Fruit fly (Drosophila melanogaster): ENCODE data around the gene ari-1.

ari-1 gene

dm6 chrX:18151323-18151722 is 13.7 kb upstream of the ari-1 start:
- TF ChIP-seq CG9139 (GFP tag; optimal IDR thresholded peaks at IDR 0.05) (no peak), fd59A (GFP tag; optimal IDR thresholded peaks at IDR 0.05) (no peak), CG8319 (GFP tag; optimal IDR thresholded peaks at IDR 0.05) (no peak), Eip78C (GFP tag) (no peak), Sox15 (GFP tag; optimal IDR thresholded peaks at IDR 0.05) (no peak), CG11902 (GFP tag; optimal IDR thresholded peaks at IDR 0.05) (no peak), CG10669 (GFP tag; optimal IDR thresholded peaks at IDR 0.05) (no peak), fd85E (GFP tag; optimal IDR thresholded peaks at IDR 0.05) (no peak), Sox14 (GFP tag; optimal IDR thresholded peaks at IDR 0.05) (no peak), CG6854 (GFP tag; optimal IDR thresholded peaks at IDR 0.05) (no peak), Lpt (GFP tag; optimal IDR thresholded peaks at IDR 0.05) (no peak), Blimp-1 (GFP tag; optimal IDR thresholded peaks at IDR 0.05) (no peak), CG6163 (GFP tag; IDR thresholded peaks at IDR 0.05) (no peak), acj6 (GFP tag; optimal IDR thresholded peaks at IDR 0.05) (no peak), Smox (GFP tag; optimal IDR thresholded peaks at IDR 0.05) (no peak), lz (GFP tag; optimal IDR thresholded peaks at IDR 0.05) (no peak)

dm6 chrX:18149292-18149691 is 11.7 kb upstream of the ari-1 start:
- TF ChIP-seq Blimp-1 (GFP tag; optimal IDR thresholded peaks at IDR 0.05) = no peak
- no peak for TF ChIP-seq dac (GFP tag; optimal IDR thresholded peaks at IDR 0.05)
- no peak for TF ChIP-seq CG6163 (GFP tag; IDR thresholded peaks at IDR 0.05)
- no peak for TF ChIP-seq CG9139 (GFP tag; optimal IDR thresholded peaks at IDR 0.05)
- TF ChIP-seq CG31627 (GFP tag; optimal IDR thresholded peaks at IDR 0.05) = no peak
- no peak for TF ChIP-seq salr (GFP tag; optimal IDR thresholded peaks at IDR 0.05)
- TF ChIP-seq CG34406 (GFP tag; optimal IDR thresholded peaks at IDR 0.05) = no peak
- TF ChIP-seq Hr4 (GFP tag; optimal IDR thresholded peaks at IDR 0.05) = no peak
- TF ChIP-seq Ets96B (tag; optimal IDR thresholded peaks at IDR 0.05) = no peak
- no peak for TF ChIP-seq Sox14 (GFP tag; optimal IDR thresholded peaks at IDR 0.05)
- no peak for TF ChIP-seq eg (GFP tag; IDR thresholded peaks at IDR 0.05)

- TF ChIP-seq CG15336 (GFP tag; IDR thresholded peaks at IDR 0.05) (no peak), ss (GFP tag; optimal IDR thresholded peaks at IDR 0.05) (no peak), CG11762 (GFP tag; optimal IDR thresholded peaks at IDR 0.05; ENCODE audit: insufficient read depth) (no peak), svp (GFP tag) (peak; percentile 6), fkh (GFP tag; optimal IDR thresholded peaks at IDR 0.05) (peak; percentile 29), acj6 (GFP tag; optimal IDR thresholded peaks at IDR 0.05) (no peak)
These were observed 3.5 kb upstream of the ari-1 start for dm6 chrX:18140932-18141587.

- TF ChIP-seq Smox (GFP tag; optimal IDR thresholded peaks at IDR 0.05) (no peak), Eip78C (GFP tag) (peak; percentile 60), svp (GFP tag) (peak; percentile 68)
These were observed 2.4 kb upstream of the ari-1 start for dm6 chrX:18139950-18140349.

dm6 chrX:18138297-18138696 is 713 bp upstream of the ari-1 start, which contains the start of gene CG43229:
Gene CG43229 (plus strand): TSS chrX:18138542.
- TF ChIP-seq dac (GFP tag; optimal IDR thresholded peaks at IDR 0.05) = no peak
- TF ChIP-seq CG4318 (GFP tag; optimal IDR thresholded peaks at IDR 0.05) = no peak
- TF ChIP-seq Sox102F (GFP tag; optimal IDR thresholded peaks at IDR 0.05) = no peak
- TF ChIP-seq Eip78C (GFP tag) = peak; percentile 26

dm6 chrX:18136059-18136458 is 1.5 kb downstream of the ari-1 start:
- TF ChIP-seq Eip93F (GFP tag; optimal IDR thresholded peaks at IDR 0.05) (no peak), lz (GFP tag; optimal IDR thresholded peaks at IDR 0.05) (peak; percentile 37), Blimp-1 (GFP tag; optimal IDR thresholded peaks at IDR 0.05) (no peak), Ets96B (tag; optimal IDR thresholded peaks at IDR 0.05) (no peak), svp (GFP tag) (peak; percentile 40), Gug (GFP tag; IDR thresholded peaks at IDR 0.05) (peak; percentile 32; the same call in 1 of the 2 replicates), Met (GFP tag; optimal IDR thresholded peaks at IDR 0.05) (peak; percentile 14), topi (GFP tag; optimal IDR thresholded peaks at IDR 0.05) (peak; percentile 17), CG15336 (GFP tag; IDR thresholded peaks at IDR 0.05) (peak; percentile 65), CG34406 (GFP tag; optimal IDR thresholded peaks at IDR 0.05) (peak; percentile 16), fd85E (GFP tag; optimal IDR thresholded peaks at IDR 0.05) (no peak), CG11762 (GFP tag; optimal IDR thresholded peaks at IDR 0.05; ENCODE audit: insufficient read depth) (no peak), CG10631 (GFP tag; optimal IDR thresholded peaks at IDR 0.05) (no peak), fd59A (GFP tag; optimal IDR thresholded peaks at IDR 0.05) (no peak), acj6 (GFP tag; optimal IDR thresholded peaks at IDR 0.05) (peak; percentile 25), CG8319 (GFP tag; optimal IDR thresholded peaks at IDR 0.05) (peak; percentile 5), ss (GFP tag; optimal IDR thresholded peaks at IDR 0.05) (no peak), pdm3 (GFP tag; optimal IDR thresholded peaks at IDR 0.05) (peak; percentile 42), CG32006 (GFP tag; optimal IDR thresholded peaks at IDR 0.05) (peak; percentile 67), CG6792 (GFP tag; optimal IDR thresholded peaks at IDR 0.05) (peak; percentile 26), esn (GFP tag; optimal IDR thresholded peaks at IDR 0.05) (peak; percentile 18), CG11902 (GFP tag; optimal IDR thresholded peaks at IDR 0.05) (peak; percentile 25)

Measured in whole organism, prepupa.